Fruit fly (Drosophila melanogaster) whole organism, wandering third instar larva: ENCODE results near the gene Gyc88E.

ENCODE experiments used
- Abd-B ChIP-seq: fragments of >200 bp; optimal IDR thresholded peaks from 2 replicates; lab custom pipeline; 2017; ENCODE audit warnings: missing biosample characterization, missing genetic modification characterization
- CG32264 ChIP-seq: fragments of 200-800 bp; sonication (Bioruptor generic); optimal IDR thresholded peaks from 2 replicates; lab custom pipeline; 2016; ENCODE audit warnings: missing biosample characterization, missing genetic modification characterization
- CG9705 ChIP-seq: fragments of 200-800 bp; sonication (Bioruptor generic); optimal IDR thresholded peaks from 2 replicates; lab custom pipeline; 2018; ENCODE audit warnings: missing biosample characterization, mild to moderate bottlenecking, missing genetic modification characterization
- CrebA ChIP-seq: fragments of 200-800 bp; sonication (Bioruptor generic); optimal IDR thresholded peaks from 2 replicates; lab custom pipeline; 2016; ENCODE audit warnings: missing biosample characterization, mild to moderate bottlenecking, missing genetic modification characterization, borderline replicate concordance
- Dfd ChIP-seq: fragments of >200 bp; optimal IDR thresholded peaks from 2 replicates; lab custom pipeline; 2017; ENCODE audit warnings: missing biosample characterization, missing genetic modification characterization
- Dif ChIP-seq: fragments of 200-275, 200-300 bp; sonication (Bioruptor generic); optimal IDR thresholded peaks from 2 replicates; lab custom pipeline; 2018; ENCODE audit warnings: missing biosample characterization, missing genetic modification characterization; ENCODE audit not compliant: partially characterized antibody
- GATAd ChIP-seq: sonication (Bioruptor generic); optimal IDR thresholded peaks from 2 replicates; lab custom pipeline; 2016; ENCODE audit warnings: missing biosample characterization, missing genetic modification characterization
- HLH106 ChIP-seq: fragments of 200-800 bp; optimal IDR thresholded peaks from 3 replicates; lab custom pipeline; 2019; ENCODE audit warnings: missing biosample characterization, mild to moderate bottlenecking, missing genetic modification characterization, moderate library complexity
- Hnf4 ChIP-seq: fragments of 200-800 bp; sonication (Bioruptor generic); optimal IDR thresholded peaks from 2 replicates; lab custom pipeline; 2016; ENCODE audit warnings: missing biosample characterization, mild to moderate bottlenecking, missing genetic modification characterization
- Hr78 ChIP-seq: fragments of >200 bp; optimal IDR thresholded peaks from 2 replicates; lab custom pipeline; 2017; ENCODE audit warnings: missing biosample characterization, missing genetic modification characterization
- Hr83 ChIP-seq: fragments of 200-300 bp; sonication (Bioruptor generic); optimal IDR thresholded peaks from 2 replicates; lab custom pipeline; 2016; ENCODE audit warnings: missing biosample characterization, mild to moderate bottlenecking, missing genetic modification characterization, moderate library complexity; ENCODE audit not compliant: poor library complexity, severe bottlenecking
- Jra ChIP-seq: sonication (Bioruptor generic); optimal IDR thresholded peaks from 2 replicates; lab custom pipeline; 2016; ENCODE audit warnings: missing biosample characterization, missing genetic modification characterization
- Mio ChIP-seq: sonication (Bioruptor generic); optimal IDR thresholded peaks from 2 replicates; lab custom pipeline; 2016; ENCODE audit warnings: missing biosample characterization, missing genetic modification characterization
- Myc ChIP-seq: fragments of >200 bp; optimal IDR thresholded peaks from 2 replicates; lab custom pipeline; 2017
- N ChIP-seq: fragments of >200 bp; optimal IDR thresholded peaks from 2 replicates; lab custom pipeline; 2018; ENCODE audit warnings: missing biosample characterization, missing external identifiers, missing genetic modification characterization
- OdsH ChIP-seq: fragments of 200-800 bp; sonication (Bioruptor generic); optimal IDR thresholded peaks from 2 replicates; lab custom pipeline; 2016; ENCODE audit warnings: missing biosample characterization, mild to moderate bottlenecking, missing genetic modification characterization
- Rel ChIP-seq, 2 experiments: fragments of 200-800 bp; sonication (Bioruptor generic) in 1 of 2; optimal IDR thresholded peaks; 2 replicates in 1 of 2; 3 replicates in 1 of 2; lab custom pipeline; 2016 to 2019; ENCODE audit warnings: mild to moderate bottlenecking in 2 of 2, missing biosample characterization in 2 of 2, missing genetic modification characterization in 2 of 2, moderate library complexity in 1 of 2
- Sp1 ChIP-seq: fragments of 200-800 bp; sonication (Bioruptor generic); optimal IDR thresholded peaks from 3 replicates; lab custom pipeline; 2019; ENCODE audit warnings: missing biosample characterization, mild to moderate bottlenecking, missing genetic modification characterization, moderate library complexity
- Vsx2 ChIP-seq: fragments of 200-300, 225-300 bp; sonication (Bioruptor generic); optimal IDR thresholded peaks from 2 replicates; lab custom pipeline; 2018; ENCODE audit warnings: missing biosample characterization, missing genetic modification characterization; ENCODE audit not compliant: partially characterized antibody
- br ChIP-seq: fragments of 200-800 bp; sonication (Bioruptor generic); optimal IDR thresholded peaks from 2 replicates; lab custom pipeline; 2016; ENCODE audit warnings: missing biosample characterization, missing genetic modification characterization
- brk ChIP-seq: fragments of 200-800 bp; sonication (Bioruptor generic); optimal IDR thresholded peaks from 2 replicates; lab custom pipeline; 2016; ENCODE audit warnings: missing biosample characterization, mild to moderate bottlenecking, missing genetic modification characterization
- dl ChIP-seq, 2 experiments: fragments of 175-275, 200-275 bp in 1 of 2; fragments of 200-275 bp in 1 of 2; sonication (Bioruptor generic); optimal IDR thresholded peaks; lab custom pipeline; 2018; ENCODE audit warnings: mild to moderate bottlenecking in 2 of 2, missing biosample characterization in 2 of 2, missing genetic modification characterization in 2 of 2, moderate library complexity in 2 of 2; ENCODE audit not compliant: partially characterized antibody in 2 of 2, insufficient read depth in 1 of 2
- dmrt93B ChIP-seq: fragments of 200-800 bp; sonication (Bioruptor generic); optimal IDR thresholded peaks from 2 replicates; lab custom pipeline; 2018; ENCODE audit warnings: missing biosample characterization, mild to moderate bottlenecking, missing genetic modification characterization
- dsf ChIP-seq: sonication (Bioruptor generic); optimal IDR thresholded peaks from 2 replicates; lab custom pipeline; 2016; ENCODE audit warnings: missing biosample characterization, missing genetic modification characterization, borderline replicate concordance
- ey ChIP-seq: fragments of 200-800 bp; sonication (Bioruptor generic); optimal IDR thresholded peaks from 2 replicates; lab custom pipeline; 2016; ENCODE audit warnings: missing biosample characterization, missing genetic modification characterization
- foxo ChIP-seq, 2 experiments: fragments of 200-800 bp; sonication (Bioruptor generic); optimal IDR thresholded peaks; 2 replicates in 1 of 2; 3 replicates in 1 of 2; lab custom pipeline; 2016 to 2017; ENCODE audit warnings: missing biosample characterization in 2 of 2, missing genetic modification characterization in 2 of 2
- fru ChIP-seq: fragments of 200-800 bp; sonication (Bioruptor generic); optimal IDR thresholded peaks from 3 replicates; lab custom pipeline; 2016; ENCODE audit warnings: missing biosample characterization, mild to moderate bottlenecking, missing genetic modification characterization
- h ChIP-seq: fragments of 200-800 bp; sonication (Bioruptor generic); optimal IDR thresholded peaks from 3 replicates; lab custom pipeline; 2016; ENCODE audit warnings: missing biosample characterization, mild to moderate bottlenecking, missing genetic modification characterization
- jim ChIP-seq: fragments of 175-275, 200-325 bp; sonication (Bioruptor generic); optimal IDR thresholded peaks from 2 replicates; lab custom pipeline; 2016; ENCODE audit warnings: missing biosample characterization, mild to moderate bottlenecking, missing genetic modification characterization
- lola ChIP-seq: fragments of >200 bp; optimal IDR thresholded peaks from 2 replicates; lab custom pipeline; 2017; ENCODE audit warnings: missing biosample characterization, missing genetic modification characterization
- pan ChIP-seq: fragments of >200 bp; optimal IDR thresholded peaks from 2 replicates; lab custom pipeline; 2017
- psq ChIP-seq: fragments of 200-800 bp; sonication (Bioruptor generic); optimal IDR thresholded peaks from 3 replicates; lab custom pipeline; 2017; ENCODE audit warnings: missing biosample characterization, mild to moderate bottlenecking, missing genetic modification characterization, moderate library complexity
- rgr ChIP-seq: fragments of 200-800 bp; sonication (Bioruptor generic); optimal IDR thresholded peaks from 3 replicates; lab custom pipeline; 2016; ENCODE audit warnings: missing biosample characterization, mild to moderate bottlenecking, missing genetic modification characterization
- sage ChIP-seq: fragments of 200-800 bp; sonication (Bioruptor generic); optimal IDR thresholded peaks from 2 replicates; lab custom pipeline; 2016; ENCODE audit warnings: missing biosample characterization, mild to moderate bottlenecking, missing genetic modification characterization
- sv ChIP-seq: fragments of 200-800 bp; sonication (Bioruptor generic); optimal IDR thresholded peaks from 3 replicates; lab custom pipeline; 2016; ENCODE audit warnings: missing biosample characterization, missing genetic modification characterization
- tai ChIP-seq: sonication (Bioruptor generic); optimal IDR thresholded peaks from 2 replicates; lab custom pipeline; 2016; ENCODE audit warnings: missing biosample characterization, missing genetic modification characterization
- usp ChIP-seq: fragments of >200 bp; optimal IDR thresholded peaks from 2 replicates; lab custom pipeline; 2017; ENCODE audit warnings: missing biosample characterization, missing genetic modification characterization
- woc ChIP-seq: sonication (Bioruptor generic); optimal IDR thresholded peaks from 2 replicates; lab custom pipeline; 2016; ENCODE audit warnings: missing biosample characterization, mild to moderate bottlenecking, missing genetic modification characterization

Gene Gyc88E

dm6 chr3R:15208712-15209499, 58.7 kb downstream of the Gyc88E start, which contains the start of the genes Spn88Eb and Mau2:
Gene Spn88Eb, minus strand, starts transcription at chr3R:15208762.
Gene Mau2, plus strand, starts transcription at chr3R:15209204.
- no peak for TF ChIP-seq usp (GFP tag; lab: Kevin White, UChicago)
- no peak for TF ChIP-seq Hr78 (GFP tag; lab: Kevin White, UChicago)
- no peak for TF ChIP-seq N (GFP tag; lab: Kevin White, UChicago)
- no peak for TF ChIP-seq jim (GFP tag; lab: Kevin White, UChicago)
- no peak for TF ChIP-seq dmrt93B (GFP tag; lab: Kevin White, UChicago)
- TF ChIP-seq tai (GFP tag; lab: Kevin White, UChicago): no peak
- TF ChIP-seq dsf: no peak
- TF ChIP-seq psq (GFP tag; lab: Kevin White, UChicago): peak; percentile 15
- no peak for TF ChIP-seq Mio
- TF ChIP-seq rgr (GFP tag; lab: Kevin White, UChicago): peak; percentile 64
- no peak for TF ChIP-seq pan (lab: Kevin White, UChicago)
- no peak for TF ChIP-seq brk (GFP tag; lab: Kevin White, UChicago)
- no peak for TF ChIP-seq br (GFP tag; lab: Kevin White, UChicago)
- peak in 1 of 2 experiments; percentile 81 for TF ChIP-seq foxo (GFP tag; optimal IDR thresholded peaks at IDR 0.05; lab: Kevin White, UChicago)
- TF ChIP-seq sage: no peak
- no peak for TF ChIP-seq CG32264
- no peak for TF ChIP-seq Jra
- TF ChIP-seq HLH106: peak; percentile 74
- peak; percentile 82 for TF ChIP-seq woc (GFP tag; lab: Kevin White, UChicago)
- no peak for TF ChIP-seq Abd-B (GFP tag; lab: Kevin White, UChicago)
- no peak for TF ChIP-seq sv (GFP tag; lab: Kevin White, UChicago)
- TF ChIP-seq CrebA (GFP tag; lab: Kevin White, UChicago): no peak
- peak; percentile 47 for TF ChIP-seq ey (GFP tag; lab: Kevin White, UChicago)
- TF ChIP-seq Dif (GFP tag; lab: Kevin White, UChicago): no peak
- no peak for TF ChIP-seq fru
- TF ChIP-seq Sp1 (GFP tag; lab: Kevin White, UChicago): peak; percentile 56
- TF ChIP-seq Vsx2: no peak
- no peak for TF ChIP-seq dl (GFP tag; optimal IDR thresholded peaks at IDR 0.05; lab: Kevin White, UChicago; ENCODE audit: insufficient read depth in 1 of 2, partially characterized antibody in 2 of 2)
- TF ChIP-seq Hr83 (GFP tag; lab: Kevin White, UChicago): peak; percentile 72
- TF ChIP-seq Hnf4 (GFP tag; lab: Kevin White, UChicago): no peak
- TF ChIP-seq Rel (GFP tag; optimal IDR thresholded peaks at IDR 0.05; lab: Kevin White, UChicago): no peak
- TF ChIP-seq Rel (tag; optimal IDR thresholded peaks at IDR 0.05; lab: Kevin White, UChicago): peak; percentile 7
- TF ChIP-seq Myc (lab: Kevin White, UChicago): peak; percentile 67
- peak; percentile 18 for TF ChIP-seq OdsH (GFP tag; lab: Kevin White, UChicago)
- TF ChIP-seq GATAd (GFP tag; lab: Kevin White, UChicago): no peak
- TF ChIP-seq Dfd (GFP tag; lab: Kevin White, UChicago): no peak
- TF ChIP-seq h: no peak
- TF ChIP-seq lola (GFP tag; lab: Kevin White, UChicago): no peak
- peak; percentile 61 for TF ChIP-seq CG9705

dm6 chr3R:15213362-15213989, 63.3 kb downstream of the Gyc88E start, which contains the start of the genes CG6654 and CG4210:
Gene CG6654, minus strand, starts transcription at chr3R:15213658.
Gene CG4210, plus strand, starts transcription at chr3R:15213974.
- TF ChIP-seq Hr78 (GFP tag; lab: Kevin White, UChicago) (no peak), Hr83 (GFP tag; lab: Kevin White, UChicago) (no peak), fru (no peak), ey (GFP tag; lab: Kevin White, UChicago) (no peak), dl (GFP tag; optimal IDR thresholded peaks at IDR 0.05; lab: Kevin White, UChicago; ENCODE audit: insufficient read depth in 1 of 2, partially characterized antibody in 2 of 2) (no peak), br (GFP tag; lab: Kevin White, UChicago) (no peak), CG9705 (peak; percentile 28), sage (no peak), tai (GFP tag; lab: Kevin White, UChicago) (no peak), HLH106 (peak; percentile 69), jim (GFP tag; lab: Kevin White, UChicago) (no peak), Dfd (GFP tag; lab: Kevin White, UChicago) (no peak), GATAd (GFP tag; lab: Kevin White, UChicago) (no peak), rgr (GFP tag; lab: Kevin White, UChicago) (no peak), Mio (no peak), woc (GFP tag; lab: Kevin White, UChicago) (peak; percentile 71), CG32264 (no peak), lola (GFP tag; lab: Kevin White, UChicago) (no peak), OdsH (GFP tag; lab: Kevin White, UChicago) (no peak), N (GFP tag; lab: Kevin White, UChicago) (no peak), sv (GFP tag; lab: Kevin White, UChicago) (no peak), h (no peak), Vsx2 (no peak), psq (GFP tag; lab: Kevin White, UChicago) (no peak), Myc (lab: Kevin White, UChicago) (no peak), brk (GFP tag; lab: Kevin White, UChicago) (no peak), usp (GFP tag; lab: Kevin White, UChicago) (no peak), dsf (no peak), Abd-B (GFP tag; lab: Kevin White, UChicago) (no peak), dmrt93B (GFP tag; lab: Kevin White, UChicago) (no peak), Dif (GFP tag; lab: Kevin White, UChicago) (no peak), Sp1 (GFP tag; lab: Kevin White, UChicago) (peak; percentile 27), Rel (GFP tag; optimal IDR thresholded peaks at IDR 0.05; lab: Kevin White, UChicago) (no peak), Rel (tag; optimal IDR thresholded peaks at IDR 0.05; lab: Kevin White, UChicago) (peak; percentile 54), pan (lab: Kevin White, UChicago) (no peak)
- TF ChIP-seq, all 38 proteins: peak for 5
